Fruit fly (Drosophila melanogaster) whole organism, embryonic: ENCODE data around the gene niki.

Experiments
- CG10431 ChIP-seq: fragments of 200-800 bp; sonication (Bioruptor generic); optimal IDR thresholded peaks from 3 replicates; lab custom pipeline; 2018; ENCODE audit warnings: missing biosample characterization, mild to moderate bottlenecking, missing genetic modification characterization
- CG11560 ChIP-seq: fragments of 200-800 bp; sonication (Bioruptor generic); IDR thresholded peaks from 3 replicates; pipeline ENCODE4 v1.3.6; 2022; ENCODE audit warnings: missing biosample characterization, missing genetic modification characterization
- CG11723 ChIP-seq: fragments of 200-800 bp; sonication (Bioruptor generic); optimal IDR thresholded peaks from 2 replicates; lab custom pipeline; 2017; ENCODE audit warnings: missing biosample characterization, mild to moderate bottlenecking, missing genetic modification characterization
- CG15269 ChIP-seq: fragments of 200-800 bp; sonication (Bioruptor generic); optimal IDR thresholded peaks from 2 replicates; lab custom pipeline; 2018; ENCODE audit warnings: missing biosample characterization, mild to moderate bottlenecking, missing genetic modification characterization, moderate library complexity
- CG1647 ChIP-seq: fragments of 200-800 bp; sonication (Bioruptor generic); optimal IDR thresholded peaks from 3 replicates; lab custom pipeline; 2016; ENCODE audit warnings: missing biosample characterization, missing genetic modification characterization
- CG16813 ChIP-seq: fragments of 200-800 bp; sonication (Bioruptor generic); IDR thresholded peaks from 3 replicates; pipeline ENCODE4 v1.3.6; 2022; ENCODE audit warnings: missing biosample characterization, missing genetic modification characterization; ENCODE audit not compliant: partially characterized antibody
- CG17361 ChIP-seq: fragments of 200-800 bp; sonication (Bioruptor generic); IDR thresholded peaks from 3 replicates; pipeline ENCODE4 v1.3.6; 2022; ENCODE audit warnings: missing biosample characterization, missing genetic modification characterization
- CG2199 ChIP-seq: fragments of 200-800 bp; sonication (Bioruptor generic); IDR thresholded peaks from 3 replicates; pipeline ENCODE4 v1.3.6; 2022; ENCODE audit warnings: missing biosample characterization, missing genetic modification characterization
- CG2202 ChIP-seq: fragments of 200-800 bp; sonication (Bioruptor generic); optimal IDR thresholded peaks from 2 replicates; lab custom pipeline; 2018; ENCODE audit warnings: missing biosample characterization, mild to moderate bottlenecking, missing genetic modification characterization
- CG3995 ChIP-seq: fragments of 200-800 bp; sonication (Bioruptor generic); optimal IDR thresholded peaks from 3 replicates; lab custom pipeline; 2016; ENCODE audit warnings: missing biosample characterization, missing genetic modification characterization
- CG4328 ChIP-seq: fragments of 200-800 bp; sonication (Bioruptor generic); optimal IDR thresholded peaks from 3 replicates; lab custom pipeline; 2017; ENCODE audit warnings: missing biosample characterization, missing genetic modification reagents, missing genetic modification characterization
- CG5953 ChIP-seq: fragments of 200-800 bp; sonication (Bioruptor generic); IDR thresholded peaks from 2 replicates; pipeline ENCODE4 v1.3.6; 2022; ENCODE audit warnings: missing biosample characterization, missing genetic modification characterization
- CG7357 ChIP-seq: fragments of 200-800 bp; sonication (Bioruptor generic); IDR thresholded peaks from 3 replicates; pipeline ENCODE4 v1.3.6; 2022; ENCODE audit warnings: missing biosample characterization, missing genetic modification characterization
- CG7987 ChIP-seq: fragments of 200-800 bp; sonication (Bioruptor generic); optimal IDR thresholded peaks from 2 replicates; lab custom pipeline; 2018; ENCODE audit warnings: missing biosample characterization, mild to moderate bottlenecking, missing genetic modification characterization, moderate library complexity
- CG8478 ChIP-seq: fragments of >200 bp; optimal IDR thresholded peaks from 2 replicates; lab custom pipeline; 2018
- Camta ChIP-seq: fragments of 200-800 bp; sonication (Bioruptor generic); optimal IDR thresholded peaks from 2 replicates; lab custom pipeline; 2016; ENCODE audit warnings: missing biosample characterization, missing genetic modification characterization
- Chrac-16 ChIP-seq: fragments of 200-800 bp; sonication (Bioruptor generic); optimal IDR thresholded peaks from 3 replicates; lab custom pipeline; 2016; ENCODE audit warnings: missing biosample characterization, missing genetic modification characterization
- D19A ChIP-seq: fragments of 200-800 bp; optimal IDR thresholded peaks from 3 replicates; lab custom pipeline; 2019; ENCODE audit warnings: missing biosample characterization, mild to moderate bottlenecking, missing genetic modification characterization, moderate library complexity
- Drgx ChIP-seq: fragments of 200-800 bp; sonication (Bioruptor generic); IDR thresholded peaks from 2 replicates; pipeline ENCODE4 v1.3.6; 2022; ENCODE audit warnings: missing biosample characterization, missing genetic modification characterization
- Ets97D ChIP-seq: fragments of 200-800 bp; sonication (Bioruptor generic); optimal IDR thresholded peaks from 3 replicates; lab custom pipeline; 2016; ENCODE audit warnings: missing biosample characterization, missing genetic modification characterization
- HHEX ChIP-seq: fragments of 200-800 bp; sonication (Bioruptor generic); optimal IDR thresholded peaks from 3 replicates; lab custom pipeline; 2017; ENCODE audit warnings: missing biosample characterization, mild to moderate bottlenecking, missing genetic modification characterization, missing genetic modification reagents
- HLH3B ChIP-seq: fragments of 200-800 bp; sonication (Bioruptor generic); IDR thresholded peaks from 2 replicates; pipeline ENCODE4 v1.3.6; 2022; ENCODE audit warnings: missing biosample characterization, missing genetic modification characterization
- Lhr ChIP-seq: fragments of 200-800 bp; sonication (Bioruptor generic); optimal IDR thresholded peaks from 3 replicates; lab custom pipeline; 2017; ENCODE audit warnings: mild to moderate bottlenecking, missing biosample characterization, missing genetic modification reagents, missing genetic modification characterization
- PHDP ChIP-seq: fragments of 200-800 bp; sonication (Bioruptor generic); optimal IDR thresholded peaks from 3 replicates; lab custom pipeline; 2018; ENCODE audit warnings: missing biosample characterization, mild to moderate bottlenecking, missing genetic modification characterization, moderate library complexity
- ap ChIP-seq: fragments of 200-800 bp; sonication (Bioruptor generic); IDR thresholded peaks from 2 replicates; pipeline ENCODE4 v1.3.6; 2022; ENCODE audit warnings: missing biosample characterization, missing genetic modification characterization
- ara ChIP-seq: fragments of 200-800 bp; sonication (Bioruptor generic); IDR thresholded peaks from 2 replicates; pipeline ENCODE4 v1.3.6; 2022; ENCODE audit warnings: missing biosample characterization, missing genetic modification characterization
- ato ChIP-seq: fragments of 200-800 bp; sonication (Bioruptor generic); IDR thresholded peaks from 2 replicates; pipeline ENCODE4 v1.3.6; 2022; ENCODE audit warnings: missing biosample characterization, missing genetic modification characterization; ENCODE audit not compliant: partially characterized antibody
- az2 ChIP-seq: fragments of 200-800 bp; sonication (Bioruptor generic); optimal IDR thresholded peaks from 3 replicates; lab custom pipeline; 2016; ENCODE audit warnings: missing biosample characterization, missing genetic modification characterization
- cad ChIP-seq: fragments of >200 bp; optimal IDR thresholded peaks from 2 replicates; lab custom pipeline; 2017; ENCODE audit warnings: missing biosample characterization, missing genetic modification characterization
- cas ChIP-seq: fragments of 200-800 bp; sonication (Bioruptor generic); IDR thresholded peaks from 2 replicates; pipeline ENCODE4 v1.3.6; 2022; ENCODE audit warnings: missing biosample characterization, missing genetic modification characterization
- cato ChIP-seq: fragments of 200-800 bp; sonication (Bioruptor generic); optimal IDR thresholded peaks from 2 replicates; lab custom pipeline; 2016; ENCODE audit warnings: missing biosample characterization, missing genetic modification characterization, borderline replicate concordance
- cg ChIP-seq: fragments of 200-800 bp; sonication (Bioruptor generic); optimal IDR thresholded peaks from 3 replicates; lab custom pipeline; 2019; ENCODE audit warnings: missing biosample characterization, mild to moderate bottlenecking, missing genetic modification characterization, moderate library complexity
- crp ChIP-seq, 2 experiments: fragments of 200-800 bp; sonication (Bioruptor generic); optimal IDR thresholded peaks; 2 replicates in 1 of 2; 3 replicates in 1 of 2; lab custom pipeline; 2017; ENCODE audit warnings: missing biosample characterization in 2 of 2, missing genetic modification characterization in 2 of 2, mild to moderate bottlenecking in 1 of 2, moderate library complexity in 1 of 2
- dysf ChIP-seq: fragments of 200-800 bp; sonication (Bioruptor generic); IDR thresholded peaks from 3 replicates; pipeline ENCODE4 v1.3.6; 2022; ENCODE audit warnings: missing biosample characterization, missing genetic modification characterization
- fd64A ChIP-seq: fragments of 200-800 bp; sonication (Bioruptor generic); optimal IDR thresholded peaks from 3 replicates; lab custom pipeline; 2018; ENCODE audit warnings: missing biosample characterization, mild to moderate bottlenecking, missing genetic modification characterization
- gcm ChIP-seq: fragments of 200-800 bp; sonication (Bioruptor generic); optimal IDR thresholded peaks from 2 replicates; lab custom pipeline; 2019; ENCODE audit warnings: missing biosample characterization, mild to moderate bottlenecking, missing genetic modification characterization, moderate library complexity
- gcm2 ChIP-seq: fragments of 200-800 bp; sonication (Bioruptor generic); optimal IDR thresholded peaks from 2 replicates; lab custom pipeline; 2016; ENCODE audit warnings: missing biosample characterization, missing genetic modification characterization
- klu ChIP-seq: fragments of 200-800 bp; sonication (Bioruptor generic); IDR thresholded peaks from 2 replicates; pipeline ENCODE4 v1.3.6; 2022; ENCODE audit warnings: missing biosample characterization, missing genetic modification characterization
- lilli ChIP-seq: fragments of 200-800 bp; sonication (Bioruptor generic); optimal IDR thresholded peaks from 3 replicates; lab custom pipeline; 2016; ENCODE audit warnings: missing biosample characterization, missing genetic modification characterization
- luna ChIP-seq: fragments of 200-800 bp; sonication (Bioruptor generic); optimal IDR thresholded peaks from 2 replicates; lab custom pipeline; 2016; ENCODE audit warnings: missing biosample characterization, missing genetic modification characterization
- oc ChIP-seq: fragments of 200-800 bp; sonication (Bioruptor generic); optimal IDR thresholded peaks from 2 replicates; lab custom pipeline; 2018; ENCODE audit warnings: missing biosample characterization, mild to moderate bottlenecking, missing genetic modification characterization, moderate library complexity
- odd ChIP-seq: fragments of 200-800 bp; sonication (Bioruptor generic); optimal IDR thresholded peaks from 2 replicates; lab custom pipeline; 2017; ENCODE audit warnings: missing biosample characterization, mild to moderate bottlenecking, missing genetic modification characterization
- ro ChIP-seq: fragments of 200-800 bp; sonication (Bioruptor generic); IDR thresholded peaks from 2 replicates; pipeline ENCODE4 v1.3.6; 2022; ENCODE audit warnings: missing biosample characterization, missing genetic modification characterization
- sens ChIP-seq: fragments of 200-800 bp; sonication (Bioruptor generic); peaks from one replicate; lab custom pipeline; 2016; ENCODE audit warnings: missing biosample characterization, missing genetic modification characterization
- seq ChIP-seq: fragments of 200-800 bp; sonication (Bioruptor generic); IDR thresholded peaks from 2 replicates; pipeline ENCODE4 v1.3.6; 2022; ENCODE audit warnings: missing biosample characterization, missing genetic modification characterization
- slou ChIP-seq: fragments of 200-800 bp; sonication (Bioruptor generic); optimal IDR thresholded peaks from 3 replicates; lab custom pipeline; 2016; ENCODE audit warnings: missing biosample characterization, missing genetic modification characterization
- so ChIP-seq: fragments of 200-800 bp; sonication (Bioruptor generic); IDR thresholded peaks from 3 replicates; pipeline ENCODE4 v1.3.6; 2022; ENCODE audit warnings: missing biosample characterization, missing genetic modification characterization
- unc-4 ChIP-seq: fragments of 200-800 bp; sonication (Bioruptor generic); IDR thresholded peaks from 2 replicates; pipeline ENCODE4 v1.3.6; 2022; ENCODE audit warnings: missing biosample characterization, missing genetic modification characterization; ENCODE audit not compliant: partially characterized antibody
- zen ChIP-seq: fragments of 200-800 bp; sonication (Bioruptor generic); optimal IDR thresholded peaks from 3 replicates; lab custom pipeline; 2018; ENCODE audit warnings: missing biosample characterization, mild to moderate bottlenecking, missing genetic modification characterization, moderate library complexity

The niki gene

dm6 chr3R:24816993-24817854, 8.2 kb downstream of the niki start, which contains the start of the genes CG5808 and Saf-B (continued):
- TF ChIP-seq CG3995 (GFP tag; lab: Kevin White, UChicago): peak; percentile 54
- no peak for TF ChIP-seq Drgx (GFP tag; lab: Robert Waterston, UW)
- no peak for TF ChIP-seq CG11723
- peak; percentile 36 for TF ChIP-seq sens
- no peak for TF ChIP-seq gcm2 (GFP tag; lab: Kevin White, UChicago)
- peak; percentile 38 for TF ChIP-seq lilli (GFP tag; lab: Kevin White, UChicago)
- no peak; the same call in 2 of the 3 replicates for TF ChIP-seq CG17361 (GFP tag; lab: Robert Waterston, UW)
- TF ChIP-seq luna (GFP tag; lab: Kevin White, UChicago): no peak
- TF ChIP-seq ap (GFP tag; lab: Robert Waterston, UW): peak; percentile 26; the same call in 1 of the 2 replicates
- TF ChIP-seq CG10431 (GFP tag; lab: Kevin White, UChicago): no peak
- peak; percentile 90 for TF ChIP-seq CG16813 (GFP tag; lab: Robert Waterston, UW)
- no peak for TF ChIP-seq Camta
- no peak for TF ChIP-seq CG2202 (tag; lab: Kevin White, UChicago)
- TF ChIP-seq crp (GFP tag; optimal IDR thresholded peaks at IDR 0.05; lab: Kevin White, UChicago): peak in 1 of 2 experiments; percentile 37
- no peak for TF ChIP-seq cas (GFP tag; lab: Robert Waterston, UW)
- TF ChIP-seq CG15269 (tag; lab: Kevin White, UChicago): no peak
- no peak for TF ChIP-seq fd64A (GFP tag; lab: Kevin White, UChicago)
- TF ChIP-seq Lhr (GFP tag; lab: Kevin White, UChicago): peak; percentile 59
- TF ChIP-seq cad: no peak
- TF ChIP-seq HHEX (GFP tag; lab: Kevin White, UChicago): no peak
- peak; percentile 92 for TF ChIP-seq CG11560 (tag; lab: Robert Waterston, UW)
- TF ChIP-seq az2 (GFP tag; lab: Kevin White, UChicago): peak; percentile 33
- no peak for TF ChIP-seq CG7357 (GFP tag; lab: Robert Waterston, UW)
- TF ChIP-seq CG4328 (GFP tag; lab: Kevin White, UChicago): no peak
- no peak for TF ChIP-seq cg (GFP tag; lab: Kevin White, UChicago)
- TF ChIP-seq zen (tag; lab: Kevin White, UChicago): peak; percentile 32
- no peak for TF ChIP-seq odd (GFP tag; lab: Kevin White, UChicago)
- TF ChIP-seq CG5953 (GFP tag; lab: Robert Waterston, UW): no peak
- TF ChIP-seq D19A (tag; lab: Kevin White, UChicago): no peak
- peak; percentile 26 for TF ChIP-seq Ets97D (GFP tag; lab: Kevin White, UChicago)
- TF ChIP-seq Chrac-16 (GFP tag; lab: Kevin White, UChicago): peak; percentile 4
- TF ChIP-seq ro (GFP tag; lab: Robert Waterston, UW): no peak
- TF ChIP-seq unc-4 (GFP tag; lab: Robert Waterston, UW): peak; percentile 77
- TF ChIP-seq dysf (GFP tag; lab: Robert Waterston, UW): peak; percentile 50; the same call in 2 of the 3 replicates
- TF ChIP-seq CG8478 (lab: Kevin White, UChicago): no peak
- peak; percentile 31; the same call in 1 of the 2 replicates for TF ChIP-seq HLH3B
- no peak; the same call in 1 of the 2 replicates for TF ChIP-seq seq (GFP tag; lab: Robert Waterston, UW)
- TF ChIP-seq klu (GFP tag; lab: Robert Waterston, UW): no peak; the same call in 1 of the 2 replicates
- no peak for TF ChIP-seq cato (GFP tag; lab: Kevin White, UChicago)
- TF ChIP-seq oc (tag; lab: Kevin White, UChicago): no peak
- no peak for TF ChIP-seq gcm
- peak; percentile 52 for TF ChIP-seq ato (GFP tag; lab: Robert Waterston, UW)
- no peak for TF ChIP-seq CG1647
- no peak for TF ChIP-seq ara (GFP tag; lab: Robert Waterston, UW)
- no peak for TF ChIP-seq so (GFP tag; lab: Robert Waterston, UW)
- TF ChIP-seq CG2199 (GFP tag; lab: Robert Waterston, UW): no peak
- TF ChIP-seq PHDP (tag; lab: Kevin White, UChicago): no peak
- no peak for TF ChIP-seq CG7987 (GFP tag; lab: Kevin White, UChicago)
- no peak for TF ChIP-seq slou (GFP tag; lab: Kevin White, UChicago)
